Worm (Caenorhabditis elegans) whole organism, L1 larva: ENCODE measurements around the gene bath-36.
A peak's percentile ranks its signal among the peaks of the same experiment; 100 is the strongest.

Experiments
- C16A3.4 ChIP-seq: fragments of 150-350 bp; optimal IDR thresholded peaks from 2 replicates; lab custom pipeline; 2014; ENCODE audit warnings: missing biosample characterization, missing genetic modification characterization
- F16B12.6 ChIP-seq: fragments of 150-350 bp; optimal IDR thresholded peaks from 2 replicates; lab custom pipeline; 2014; ENCODE audit warnings: missing biosample characterization, missing genetic modification characterization
- ceh-8 ChIP-seq: fragments of 200-800 bp; sonication (Bioruptor generic); optimal IDR thresholded peaks from 2 replicates; lab custom pipeline; 2018; ENCODE audit warnings: mild to moderate bottlenecking, missing genetic modification characterization, moderate library complexity, missing compliant biosample characterization
- dsc-1 ChIP-seq: sonication (generic microtip); optimal IDR thresholded peaks from 2 replicates; lab custom pipeline; 2016; ENCODE audit warnings: mild to moderate bottlenecking, missing genetic modification characterization, missing compliant biosample characterization
- efl-1 ChIP-seq, 4 experiments: fragments of 150-350 bp; optimal IDR thresholded peaks in 3 of 4; peaks in 1 of 4; 1 replicate in 1 of 4; 2 replicates in 3 of 4; lab custom pipeline; 2014; ENCODE audit warnings: missing biosample characterization in 2 of 4, missing genetic modification characterization in 2 of 4, missing genetic modification reagents in 2 of 4
- egl-13 ChIP-seq: sonication (generic microtip); optimal IDR thresholded peaks from 2 replicates; lab custom pipeline; 2016; ENCODE audit warnings: missing genotype, missing genetic modification reagents, missing genetic modification characterization, missing compliant biosample characterization
- egl-27 ChIP-seq, 2 experiments: fragments of 150-350 bp in 1 of 2; sonication (generic microtip); optimal IDR thresholded peaks; 3 replicates each; lab custom pipeline; 2017 to 2018; ENCODE audit warnings: missing biosample characterization in 2 of 2, missing genetic modification characterization in 2 of 2, missing genetic modification reagents in 2 of 2
- ets-5 ChIP-seq: fragments of 200-800 bp; sonication (Bioruptor generic); IDR thresholded peaks from 2 replicates; pipeline ENCODE4 v1.3.6; 2022; ENCODE audit warnings: missing genetic modification characterization, missing compliant biosample characterization
- fkh-4 ChIP-seq: sonication (generic microtip); optimal IDR thresholded peaks from 2 replicates; lab custom pipeline; 2016; ENCODE audit warnings: missing compliant biosample characterization, missing genetic modification characterization, borderline replicate concordance
- fkh-8 ChIP-seq: sonication (generic microtip); optimal IDR thresholded peaks from 2 replicates; lab custom pipeline; 2016; ENCODE audit warnings: mild to moderate bottlenecking, missing genetic modification characterization, missing compliant biosample characterization
- grh-1 ChIP-seq: fragments of 200-800 bp; sonication (Bioruptor generic); IDR thresholded peaks from 2 replicates; pipeline ENCODE4 v1.3.6; 2022; ENCODE audit warnings: missing genetic modification reagents, missing genetic modification characterization, missing compliant biosample characterization
- hpl-2 ChIP-seq: fragments of 150-350 bp; optimal IDR thresholded peaks from 2 replicates; lab custom pipeline; 2014; ENCODE audit warnings: missing biosample characterization, missing genetic modification reagents, missing genetic modification characterization
- irx-1 ChIP-seq: sonication (generic microtip); optimal IDR thresholded peaks from 2 replicates; lab custom pipeline; 2016; ENCODE audit warnings: missing genetic modification characterization, missing compliant biosample characterization
- jun-1 ChIP-seq: fragments of 150-350 bp; optimal IDR thresholded peaks from 2 replicates; lab custom pipeline; 2014; ENCODE audit warnings: missing biosample characterization, missing genetic modification reagents, missing genetic modification characterization
- lin-13 ChIP-seq: fragments of 150-350 bp; optimal IDR thresholded peaks from 2 replicates; lab custom pipeline; 2014; ENCODE audit warnings: missing biosample characterization, missing genetic modification reagents, missing genetic modification characterization
- lin-14 ChIP-seq: fragments of 200-800 bp; sonication (Bioruptor generic); optimal IDR thresholded peaks from 2 replicates; lab custom pipeline; 2018; ENCODE audit warnings: mild to moderate bottlenecking, missing genetic modification characterization, moderate library complexity, missing compliant biosample characterization
- lin-15B ChIP-seq: fragments of 150-350 bp; sonication (generic microtip); optimal IDR thresholded peaks from 3 replicates; lab custom pipeline; 2014; ENCODE audit warnings: missing biosample characterization, missing genetic modification characterization
- lin-39 ChIP-seq: fragments of 150-350 bp; optimal IDR thresholded peaks from 2 replicates; lab custom pipeline; 2014; ENCODE audit warnings: missing biosample characterization, missing genetic modification reagents, missing genetic modification characterization
- lsy-2 ChIP-seq, 2 experiments: fragments of 150-350 bp; optimal IDR thresholded peaks; 2 replicates each; lab custom pipeline; 2014; ENCODE audit warnings: missing biosample characterization in 2 of 2, missing genetic modification characterization in 2 of 2
- mep-1 ChIP-seq: fragments of 150-350 bp; optimal IDR thresholded peaks from 2 replicates; lab custom pipeline; 2014; ENCODE audit warnings: missing biosample characterization, missing genetic modification characterization
- nhr-12 ChIP-seq: sonication (generic microtip); optimal IDR thresholded peaks from 2 replicates; lab custom pipeline; 2017; ENCODE audit warnings: missing biosample characterization, missing genetic modification characterization
- nhr-237 ChIP-seq: fragments of 150-350 bp; optimal IDR thresholded peaks from 2 replicates; lab custom pipeline; 2014; ENCODE audit warnings: missing biosample characterization, missing genetic modification characterization
- nhr-71 ChIP-seq: sonication (generic microtip); optimal IDR thresholded peaks from 2 replicates; lab custom pipeline; 2016; ENCODE audit warnings: mild to moderate bottlenecking, missing genetic modification characterization, moderate library complexity, missing compliant biosample characterization
- nhr-77 ChIP-seq: fragments of 150-350 bp; optimal IDR thresholded peaks from 2 replicates; lab custom pipeline; 2014; ENCODE audit warnings: missing biosample characterization, missing genetic modification characterization
- nhr-85 ChIP-seq: sonication (generic microtip); peaks from one replicate; lab custom pipeline; 2016; ENCODE audit warnings: missing genetic modification characterization, inconsistent platforms, missing compliant biosample characterization
- nhr-90 ChIP-seq: sonication (generic microtip); optimal IDR thresholded peaks from 2 replicates; lab custom pipeline; 2016; ENCODE audit warnings: mild to moderate bottlenecking, missing genetic modification characterization, missing compliant biosample characterization; ENCODE audit not compliant: poor library complexity
- pag-3 ChIP-seq: sonication (generic microtip); optimal IDR thresholded peaks from 2 replicates; lab custom pipeline; 2017; ENCODE audit warnings: missing genetic modification characterization, mild to moderate bottlenecking, missing compliant biosample characterization, antibody characterized with exemption, borderline replicate concordance; ENCODE audit not compliant: insufficient read depth
- rnt-1 ChIP-seq: sonication (generic microtip); optimal IDR thresholded peaks from 2 replicates; lab custom pipeline; 2016; ENCODE audit warnings: mild to moderate bottlenecking, missing genetic modification characterization, moderate library complexity, missing compliant biosample characterization
- skn-1 ChIP-seq: fragments of 150-350 bp; optimal IDR thresholded peaks from 2 replicates; lab custom pipeline; 2014; ENCODE audit warnings: missing biosample characterization, missing genetic modification characterization
- snu-23 ChIP-seq: sonication (generic microtip); optimal IDR thresholded peaks from 2 replicates; lab custom pipeline; 2016; ENCODE audit warnings: missing genetic modification characterization, missing compliant biosample characterization
- sptf-1 ChIP-seq: fragments of 150-350 bp; optimal IDR thresholded peaks from 2 replicates; lab custom pipeline; 2014; ENCODE audit warnings: missing biosample characterization, missing genetic modification characterization
- sup-37 ChIP-seq: fragments of 200-800 bp; sonication (Bioruptor generic); optimal IDR thresholded peaks from 2 replicates; lab custom pipeline; 2018; ENCODE audit warnings: mild to moderate bottlenecking, missing genetic modification characterization, missing compliant biosample characterization
- unc-130 ChIP-seq: fragments of 150-350 bp; optimal IDR thresholded peaks from 2 replicates; lab custom pipeline; 2017; ENCODE audit warnings: missing biosample characterization, missing genetic modification characterization, inconsistent platforms
- zip-4 ChIP-seq: fragments of 200-800 bp; sonication (Bioruptor generic); optimal IDR thresholded peaks from 2 replicates; lab custom pipeline; 2018; ENCODE audit warnings: mild to moderate bottlenecking, missing genetic modification characterization, moderate library complexity, missing compliant biosample characterization
- ztf-4 ChIP-seq: fragments of 150-350 bp; optimal IDR thresholded peaks from 2 replicates; lab custom pipeline; 2014; ENCODE audit warnings: missing biosample characterization, missing genetic modification characterization

bath-36 gene

DNA sequence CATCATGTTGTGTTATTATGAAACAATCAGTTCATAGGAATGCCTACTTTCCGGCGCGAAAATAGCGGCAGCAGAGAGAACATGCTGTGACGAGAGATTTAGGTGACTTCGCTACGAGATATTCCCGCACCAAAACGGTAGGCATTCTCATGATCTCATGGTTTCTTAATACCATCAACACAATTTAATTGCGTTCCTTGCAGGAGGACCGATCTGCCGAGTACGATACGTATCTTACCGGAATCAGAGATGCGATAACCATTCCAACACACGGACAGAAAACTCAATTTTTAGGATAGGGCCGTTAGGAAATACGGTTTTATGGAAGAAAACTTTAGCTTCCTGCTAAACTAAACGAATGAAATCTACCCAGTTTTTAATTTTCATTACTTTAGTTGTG lies 38.9 kb upstream of the bath-36 start, which contains the start of gene T09F5.1:
T09F5.1 (plus strand) TSS at position 301 of the 400 bp plus-strand sequence.
- TF ChIP-seq grh-1 (GFP tag; lab: Robert Waterston, UW): no peak
- TF ChIP-seq C16A3.4 (tag; lab: Kevin White, UChicago): no peak
- no peak for TF ChIP-seq nhr-90 (tag; lab: Kevin White, UChicago)
- TF ChIP-seq lin-13 (GFP tag; lab: Kevin White, UChicago): no peak
- TF ChIP-seq F16B12.6 (tag; lab: Kevin White, UChicago): no peak
- no peak for TF ChIP-seq mep-1 (tag; lab: Kevin White, UChicago)
- no peak for TF ChIP-seq egl-27 (tag; optimal IDR thresholded peaks at IDR 0.05; lab: Kevin White, UChicago)

DNA sequence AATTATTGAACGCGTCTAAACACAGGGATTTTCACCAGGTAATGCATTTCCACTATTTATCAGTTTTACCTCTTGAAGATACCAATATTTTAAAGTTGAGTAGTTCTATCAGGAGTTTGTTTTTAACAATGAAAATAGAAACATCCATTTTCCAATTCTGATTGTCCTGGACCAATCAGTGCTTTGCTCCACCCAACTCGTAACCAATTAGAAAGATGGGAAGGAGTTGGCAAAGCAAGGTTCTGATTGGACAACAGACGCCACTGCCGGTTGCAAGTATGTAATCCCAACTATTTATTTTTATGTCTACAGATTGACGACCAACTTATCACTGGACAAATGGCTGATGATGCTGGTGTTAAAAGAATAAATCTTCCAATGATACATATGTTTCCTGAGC lies 37.5 kb upstream of the bath-36 start:
- TF ChIP-seq egl-13 (tag; lab: Kevin White, UChicago): no peak
- TF ChIP-seq nhr-85: no peak
- TF ChIP-seq grh-1 (GFP tag; lab: Robert Waterston, UW): no peak

DNA sequence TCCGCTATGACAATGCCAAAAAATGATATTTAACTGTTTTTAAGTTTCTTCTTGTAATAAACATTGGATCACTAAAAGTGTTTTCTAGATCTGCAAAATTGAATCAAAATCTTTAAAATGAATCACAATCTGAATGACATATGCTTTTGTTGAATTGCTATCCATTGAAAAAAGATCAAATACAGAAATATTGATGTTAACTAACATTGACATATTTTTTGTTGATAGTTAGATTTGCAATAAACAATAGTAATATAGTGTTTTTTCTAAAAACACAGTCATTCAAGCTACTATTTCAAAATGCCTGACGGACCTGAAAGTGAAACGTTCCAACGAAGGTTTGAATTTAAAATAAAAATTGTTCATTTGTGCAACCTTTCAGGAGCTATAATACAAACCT lies 37.0 kb upstream of the bath-36 start, which contains the start of gene T09F5.2:
T09F5.2 (plus strand) TSS at position 301 of the 400 bp plus-strand sequence.
- no peak for TF ChIP-seq skn-1 (tag; lab: Kevin White, UChicago)
- no peak for TF ChIP-seq jun-1 (tag; lab: Kevin White, UChicago)
- no peak for TF ChIP-seq unc-130
- no peak for TF ChIP-seq sptf-1 (tag; lab: Kevin White, UChicago)
- TF ChIP-seq rnt-1 (tag; lab: Kevin White, UChicago): no peak
- TF ChIP-seq nhr-12 (tag; lab: Kevin White, UChicago): no peak
- TF ChIP-seq dsc-1 (tag; lab: Kevin White, UChicago): no peak
- no peak for TF ChIP-seq snu-23
- TF ChIP-seq pag-3 (tag; lab: Kevin White, UChicago): no peak
- no peak for TF ChIP-seq irx-1 (tag; lab: Kevin White, UChicago)
- no peak for TF ChIP-seq fkh-4 (tag; lab: Kevin White, UChicago)
- TF ChIP-seq nhr-77: no peak
- TF ChIP-seq lsy-2 (tag; optimal IDR thresholded peaks at IDR 0.05; lab: Kevin White, UChicago): no peak
- no peak for TF ChIP-seq nhr-71
- no peak for TF ChIP-seq lin-39
- TF ChIP-seq ets-5 (GFP tag; lab: Robert Waterston, UW): no peak
- TF ChIP-seq zip-4 (GFP tag; lab: Kevin White, UChicago): no peak
- TF ChIP-seq lin-15B: no peak
- TF ChIP-seq hpl-2 (GFP tag; lab: Kevin White, UChicago): no peak

DNA sequence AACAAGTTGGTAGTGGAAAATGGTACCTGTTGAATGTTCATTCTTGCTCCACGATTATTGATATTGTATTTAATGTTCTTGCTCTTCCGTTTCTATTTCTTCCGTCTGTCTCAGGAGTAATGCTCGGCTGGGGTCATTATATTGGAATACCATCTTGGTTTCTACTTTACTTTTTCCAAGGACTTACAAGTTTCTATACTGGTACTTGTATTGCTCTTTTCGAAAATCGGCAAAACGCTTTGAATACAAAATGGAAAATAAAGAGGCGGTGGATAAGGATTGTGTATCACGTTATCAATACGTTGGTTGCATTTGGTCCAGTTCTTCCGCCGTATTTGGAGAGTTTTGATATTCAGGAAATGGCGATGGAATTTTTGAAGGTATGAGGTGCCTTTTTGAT lies 35.7 kb upstream of the bath-36 start:
- TF ChIP-seq C16A3.4 (tag; lab: Kevin White, UChicago): no peak
- no peak for TF ChIP-seq efl-1 (optimal IDR thresholded peaks at IDR 0.05; lab: Kevin White, UChicago)
- TF ChIP-seq efl-1 (GFP tag; optimal IDR thresholded peaks at IDR 0.05 in 1 of 2; lab: Kevin White, UChicago): peak in 1 of 2 experiments; percentile 72
- no peak for TF ChIP-seq nhr-237

DNA sequence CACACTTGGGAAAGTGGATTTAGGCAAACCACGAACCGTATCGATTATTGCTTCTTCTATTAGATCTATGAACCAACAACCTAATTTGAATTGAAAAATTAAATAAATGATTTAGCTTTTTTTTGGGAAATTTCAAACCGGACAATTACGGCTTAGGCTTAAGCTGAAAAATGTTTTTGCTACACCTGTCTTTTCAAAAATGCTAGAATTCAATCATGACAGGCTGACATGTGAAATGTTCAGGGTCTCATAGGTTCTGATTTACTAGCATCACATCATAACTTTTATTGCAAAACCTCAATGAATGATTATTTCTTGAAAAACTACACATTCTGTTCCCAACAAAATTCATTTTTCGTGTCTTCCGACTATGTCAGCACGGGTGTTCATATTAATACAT lies 34.4 kb upstream of the bath-36 start, which contains the start of gene srh-55:
srh-55 (plus strand) TSS at position 301 of the 400 bp plus-strand sequence.
- no peak for TF ChIP-seq dsc-1 (tag; lab: Kevin White, UChicago)
- TF ChIP-seq ztf-4 (tag; lab: Kevin White, UChicago): no peak
- no peak for TF ChIP-seq lin-14 (GFP tag; lab: Kevin White, UChicago)
- TF ChIP-seq zip-4 (GFP tag; lab: Kevin White, UChicago): no peak
- no peak for TF ChIP-seq ceh-8 (GFP tag; lab: Kevin White, UChicago)
- no peak for TF ChIP-seq fkh-8 (tag; lab: Kevin White, UChicago)
- no peak for TF ChIP-seq pag-3 (tag; lab: Kevin White, UChicago)
- no peak for TF ChIP-seq efl-1 (optimal IDR thresholded peaks at IDR 0.05; lab: Kevin White, UChicago)
- TF ChIP-seq efl-1 (GFP tag; optimal IDR thresholded peaks at IDR 0.05 in 1 of 2; lab: Kevin White, UChicago): peak in 1 of 2 experiments; percentile 40
- TF ChIP-seq sup-37 (GFP tag; lab: Kevin White, UChicago): no peak
